Fruit fly (Drosophila melanogaster): ENCODE data around the gene Rala.
A peak's percentile ranks its signal among the peaks of the same experiment; 100 is the strongest.

Rala gene

DNA sequence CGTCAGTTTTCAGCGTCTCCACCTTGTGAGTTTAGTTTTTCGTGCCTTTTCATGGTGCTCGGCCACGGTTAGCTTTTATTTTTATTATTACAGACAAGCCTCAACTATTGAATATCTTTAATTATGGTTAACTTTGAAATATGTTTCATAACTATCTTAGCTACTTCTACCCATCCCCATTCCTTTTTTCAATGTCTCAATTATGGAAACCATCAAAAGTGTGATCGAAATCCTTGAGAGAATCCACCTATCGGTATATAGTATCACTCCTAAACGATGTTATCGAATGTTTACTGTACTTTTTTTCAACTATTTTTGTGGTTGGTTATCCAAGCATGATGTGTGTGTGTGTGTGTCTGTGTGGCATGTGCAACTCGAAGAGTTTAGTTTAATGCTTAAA, 5.4 kb downstream of the Rala start (continued):
- TF ChIP-seq E2f1 (GFP tag; IDR thresholded peaks at IDR 0.05) (no peak), CG10321 (GFP tag; IDR thresholded peaks at IDR 0.05) (no peak), slp2 (GFP tag; optimal IDR thresholded peaks at IDR 0.05) (no peak), yki (optimal IDR thresholded peaks at IDR 0.05) (no peak), Doc2 (GFP tag; IDR thresholded peaks at IDR 0.05) (no peak), vvl (GFP tag; IDR thresholded peaks at IDR 0.05) (peak; percentile 44; the same call in 1 of the 2 replicates), wek (GFP tag; optimal IDR thresholded peaks at IDR 0.05) (no peak), Ada2b (GFP tag; IDR thresholded peaks at IDR 0.05) (0 out of 2 replicates have a peak, but pooled peaks have one; percentile 28), ssp (GFP tag; IDR thresholded peaks at IDR 0.05) (no peak), Bteb2 (GFP tag; optimal IDR thresholded peaks at IDR 0.05) (peak; percentile 7), nerfin-2 (GFP tag; IDR thresholded peaks at IDR 0.05; ENCODE audit: partially characterized antibody) (no peak), scrt (GFP tag; optimal IDR thresholded peaks at IDR 0.05) (no peak), dimm (GFP tag; IDR thresholded peaks at IDR 0.05) (no peak), CG7786 (GFP tag; optimal IDR thresholded peaks at IDR 0.05) (peak; percentile 22), CG13123 (GFP tag; optimal IDR thresholded peaks at IDR 0.05) (no peak), CG11093 (GFP tag; IDR thresholded peaks at IDR 0.05) (no peak), CG4820 (GFP tag; optimal IDR thresholded peaks at IDR 0.05) (no peak), Elba2 (GFP tag; optimal IDR thresholded peaks at IDR 0.05) (no peak), onecut (GFP tag; IDR thresholded peaks at IDR 0.05) (no peak), CoRest (tag; optimal IDR thresholded peaks at IDR 0.05) (peak; percentile 54), aop (GFP tag; IDR thresholded peaks at IDR 0.05) (no peak), pros (GFP tag; optimal IDR thresholded peaks at IDR 0.05) (no peak), Ets97D (GFP tag; optimal IDR thresholded peaks at IDR 0.05) (no peak), CG9797 (GFP tag; optimal IDR thresholded peaks at IDR 0.05) (no peak), CG9215 (GFP tag; IDR thresholded peaks at IDR 0.05) (no peak), CG8924 (tag; optimal IDR thresholded peaks at IDR 0.05) (peak; percentile 54), CG43689 (GFP tag; IDR thresholded peaks at IDR 0.05) (no peak), hb (GFP tag; IDR thresholded peaks at IDR 0.05; ENCODE audit: partially characterized antibody) (no peak), row (GFP tag; IDR thresholded peaks at IDR 0.05) (peak; percentile 75), pfk (GFP tag; optimal IDR thresholded peaks at IDR 0.05) (no peak), gsb (GFP tag; IDR thresholded peaks at IDR 0.05) (no peak), CG4617 (GFP tag; optimal IDR thresholded peaks at IDR 0.05; ENCODE audit: borderline replicate concordance) (no peak), CkIIα-i1 (GFP tag; IDR thresholded peaks at IDR 0.05) (no peak), CG9727 (GFP tag; optimal IDR thresholded peaks at IDR 0.05) (no peak), CG13894 (tag; optimal IDR thresholded peaks at IDR 0.05) (no peak), ind (GFP tag; optimal IDR thresholded peaks at IDR 0.05) (peak; percentile 38), schlank (tag; optimal IDR thresholded peaks at IDR 0.05) (peak; percentile 17), seq (GFP tag; IDR thresholded peaks at IDR 0.05) (0 out of 2 replicates have a peak, but pooled peaks have one; percentile 35), gem (tag; optimal IDR thresholded peaks at IDR 0.05) (peak; percentile 67), CG2875 (GFP tag; optimal IDR thresholded peaks at IDR 0.05) (peak; percentile 3), CG14050 (GFP tag; IDR thresholded peaks at IDR 0.05) (peak; percentile 34; the same call in 1 of the 3 replicates), Abd-B (GFP tag; optimal IDR thresholded peaks at IDR 0.05) (peak; percentile 67), ems (GFP tag; optimal IDR thresholded peaks at IDR 0.05) (no peak), CG1832 (GFP tag; optimal IDR thresholded peaks at IDR 0.05) (no peak), pita (GFP tag; optimal IDR thresholded peaks at IDR 0.05) (no peak), unpg (GFP tag; optimal IDR thresholded peaks at IDR 0.05) (peak; percentile 58), jumu (GFP tag; optimal IDR thresholded peaks at IDR 0.05) (peak; percentile 34), Ets65A (GFP tag) (peak; percentile 57), CG7271 (tag; optimal IDR thresholded peaks at IDR 0.05) (no peak), CG13775 (GFP tag; optimal IDR thresholded peaks at IDR 0.05) (no peak), zf30C (GFP tag; optimal IDR thresholded peaks at IDR 0.05) (no peak), CG12942 (GFP tag; optimal IDR thresholded peaks at IDR 0.05) (no peak), Atf6 (GFP tag; IDR thresholded peaks at IDR 0.05) (peak; percentile 66; the same call in 1 of the 2 replicates)
